Worm (Caenorhabditis elegans): Measurements from ENCODE around the gene ndab-1.

DNA sequence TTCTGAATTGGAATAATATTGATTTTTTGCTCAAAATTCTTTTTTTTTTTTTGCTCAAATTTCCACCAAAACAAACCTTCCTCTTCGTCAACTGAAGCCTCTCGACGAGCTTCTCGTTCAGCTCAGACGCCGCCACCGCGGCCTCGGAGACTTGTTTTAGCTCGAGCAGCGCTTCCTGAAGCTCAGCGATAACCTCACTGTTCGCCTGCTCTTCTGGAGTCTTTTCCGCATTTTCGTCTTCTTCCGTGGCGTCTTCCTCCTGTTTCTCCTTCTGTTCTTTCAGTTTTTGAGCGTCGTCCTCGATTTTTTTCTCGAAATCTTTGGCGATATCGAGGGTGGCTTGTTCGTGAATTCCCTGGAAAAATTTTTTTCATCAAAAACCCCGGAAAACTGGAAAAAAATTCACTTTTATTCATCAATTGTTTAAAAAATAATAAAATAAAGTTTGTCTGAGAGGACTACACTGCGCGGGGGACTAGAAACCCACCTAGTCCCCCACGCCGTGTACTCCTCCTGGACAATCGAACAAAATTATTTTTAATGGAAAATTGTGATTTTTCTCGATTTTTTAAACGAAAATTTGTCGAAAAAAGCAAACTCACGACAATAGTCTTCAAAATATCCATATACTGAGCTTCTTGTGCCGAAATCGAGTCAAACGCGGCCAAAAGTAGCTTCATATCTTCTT is 30.7 kb upstream of the ndab-1 start:
- TF ChIP-seq dao-5 (tag; optimal IDR thresholded peaks at IDR 0.05) (no peak), him-1 (tag; optimal IDR thresholded peaks at IDR 0.05) (peak; percentile 89)

Measured in whole organism, L4/young adult.